Worm (Caenorhabditis elegans) whole organism, midembryonic: Measurements from ENCODE around the gene frpr-4.

Source experiments
- cog-1 ChIP-seq: sonication (generic microtip); optimal IDR thresholded peaks from 2 replicates; lab custom pipeline; 2016; ENCODE audit warnings: missing genetic modification characterization, missing compliant biosample characterization
- flt-1 ChIP-seq: fragments of 200-800 bp; sonication (Bioruptor generic); IDR thresholded peaks from 2 replicates; pipeline ENCODE4 v1.3.6; 2022; ENCODE audit warnings: missing genetic modification characterization, missing compliant biosample characterization
- med-1 ChIP-seq: sonication (generic microtip); optimal IDR thresholded peaks from 2 replicates; lab custom pipeline; 2017; ENCODE audit warnings: missing genetic modification characterization, mild to moderate bottlenecking, missing compliant biosample characterization, antibody characterized with exemption, missing genetic modification reagents; ENCODE audit not compliant: insufficient read depth
- tab-1 ChIP-seq: fragments of 200-800 bp; sonication (Bioruptor generic); IDR thresholded peaks from 2 replicates; pipeline ENCODE4 v1.3.6; 2022; ENCODE audit warnings: missing genetic modification characterization, missing compliant biosample characterization
- ztf-23 ChIP-seq: fragments of 200-800 bp; sonication (Bioruptor generic); IDR thresholded peaks from 2 replicates; pipeline ENCODE4 v1.3.6; 2022; ENCODE audit warnings: missing genetic modification reagents, missing genetic modification characterization, missing compliant biosample characterization

DNA sequence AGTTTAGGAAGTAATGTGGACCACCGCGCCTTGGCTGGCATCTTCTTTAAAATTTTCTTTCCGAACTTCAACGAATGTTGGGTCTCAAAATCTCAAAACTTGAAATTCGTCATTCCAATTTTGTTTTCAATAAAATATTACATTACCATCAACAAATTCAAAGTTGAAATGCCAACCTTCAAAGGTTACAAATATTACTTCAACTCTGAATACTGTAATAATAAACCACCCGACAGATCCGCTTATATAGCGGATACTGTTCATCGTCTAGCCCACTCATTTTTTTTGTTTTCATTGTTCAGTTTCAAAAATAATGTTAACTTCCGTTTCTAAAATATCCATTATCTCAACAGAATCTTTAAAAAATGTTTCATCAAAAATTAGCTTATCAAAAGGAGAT lies 29.7 kb upstream of the frpr-4 start, which contains the start of gene gur-5:
- no peak for TF ChIP-seq flt-1
- no peak for TF ChIP-seq tab-1 (GFP tag; lab: Robert Waterston, UW)
- TF ChIP-seq cog-1 (tag; lab: Kevin White, UChicago): no peak
- no peak for TF ChIP-seq med-1 (GFP tag; lab: Kevin White, UChicago)
- no peak for TF ChIP-seq ztf-23 (GFP tag; lab: Robert Waterston, UW)
